Fruit fly (Drosophila melanogaster): ENCODE measurements around the gene CG33946.

Gene CG33946

dm6 chr3L:6184884-6185438 is 35.4 kb upstream of the CG33946 start, which contains the start of the genes D19B and CG43293 (continued):
- TF ChIP-seq CG15336 (GFP tag; IDR thresholded peaks at IDR 0.05): peak; percentile 91
- TF ChIP-seq cyc (GFP tag; optimal IDR thresholded peaks at IDR 0.05): peak; percentile 84
- TF ChIP-seq CG3919 (GFP tag; optimal IDR thresholded peaks at IDR 0.05): peak; percentile 93
- TF ChIP-seq Gug (GFP tag; IDR thresholded peaks at IDR 0.05): peak; percentile 72
- TF ChIP-seq dac (GFP tag; optimal IDR thresholded peaks at IDR 0.05): peak; percentile 85
- TF ChIP-seq Eip93F (GFP tag; optimal IDR thresholded peaks at IDR 0.05): peak; percentile 80
- TF ChIP-seq CG11294 (GFP tag; IDR thresholded peaks at IDR 0.05): peak; percentile 80
- peak; percentile 85 for TF ChIP-seq Met (GFP tag; optimal IDR thresholded peaks at IDR 0.05)
- TF ChIP-seq Lpt (GFP tag; optimal IDR thresholded peaks at IDR 0.05): peak; percentile 85

DNA sequence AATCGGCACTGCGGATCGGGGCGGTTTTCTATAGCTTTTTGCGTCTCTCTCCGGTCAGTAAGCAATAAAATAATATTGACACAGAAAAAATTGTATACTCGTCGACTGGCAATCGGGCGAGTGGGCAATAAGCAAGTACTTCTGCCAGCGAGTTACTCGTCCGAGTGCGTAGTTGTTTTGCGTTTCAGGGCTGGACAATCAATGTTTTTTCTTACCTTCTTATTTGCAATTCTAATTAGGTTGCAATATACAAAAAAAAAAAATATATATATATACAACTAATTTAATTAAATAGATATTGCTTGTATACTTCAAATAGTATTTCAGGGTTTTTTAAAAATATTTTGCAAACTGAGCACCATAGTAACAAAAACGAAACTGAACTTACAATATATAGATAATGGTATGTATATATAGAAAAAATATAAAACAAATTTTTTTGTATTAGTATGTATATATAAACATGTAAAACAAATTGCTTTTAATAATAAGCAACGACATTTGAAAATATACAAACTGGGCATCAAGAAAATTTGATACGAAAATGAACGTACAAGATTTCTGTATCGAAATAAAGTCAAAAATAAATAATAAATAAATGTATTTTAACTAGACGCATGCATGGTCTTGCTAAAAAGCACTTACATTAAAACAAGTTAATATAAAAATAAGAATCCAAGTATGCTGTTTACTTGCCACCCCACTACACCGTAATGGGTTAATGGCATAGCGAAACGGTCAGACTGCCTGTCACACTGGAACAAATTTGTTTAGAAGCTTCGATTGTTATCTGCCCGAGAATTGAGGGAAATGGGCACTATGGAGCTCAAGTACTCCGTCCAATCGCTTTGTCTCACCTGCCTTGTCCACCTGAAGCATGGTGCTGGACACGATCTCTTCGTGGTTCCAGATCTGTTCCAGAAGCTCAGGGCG is 31.1 kb upstream of the CG33946 start, which contains the start of the genes D19A and CG7386:
D19A (minus strand) TSS at position 129 of the 933 bp plus-strand sequence.
CG7386 (plus strand) TSS at position 751 of the 933 bp plus-strand sequence.
- no peak for TF ChIP-seq CG6276 (GFP tag; optimal IDR thresholded peaks at IDR 0.05)
- TF ChIP-seq Hr39 (GFP tag; optimal IDR thresholded peaks at IDR 0.05): peak; percentile 71
- TF ChIP-seq CG10631 (GFP tag; optimal IDR thresholded peaks at IDR 0.05): peak; percentile 58
- TF ChIP-seq CG6792 (GFP tag; optimal IDR thresholded peaks at IDR 0.05): peak; percentile 34
- peak; percentile 17 to 35 for TF ChIP-seq ss (GFP tag; optimal IDR thresholded peaks at IDR 0.05)
- no peak for TF ChIP-seq CG8319 (GFP tag; optimal IDR thresholded peaks at IDR 0.05)
- TF ChIP-seq Hr38 (GFP tag; optimal IDR thresholded peaks at IDR 0.05): no peak
- peak; percentile 46 for TF ChIP-seq Ets21C (GFP tag; optimal IDR thresholded peaks at IDR 0.05)
- TF ChIP-seq acj6 (GFP tag; optimal IDR thresholded peaks at IDR 0.05): peak; percentile 42
- TF ChIP-seq Eip75B (GFP tag; optimal IDR thresholded peaks at IDR 0.05): no peak
- TF ChIP-seq Lpt (GFP tag; optimal IDR thresholded peaks at IDR 0.05): peak; percentile 10
- TF ChIP-seq CG3919 (GFP tag; optimal IDR thresholded peaks at IDR 0.05): peak; percentile 48
- TF ChIP-seq topi (GFP tag; optimal IDR thresholded peaks at IDR 0.05): peak; percentile 50
- TF ChIP-seq pdm3 (GFP tag; optimal IDR thresholded peaks at IDR 0.05): peak; percentile 69
- TF ChIP-seq svp (GFP tag): peak; percentile 89
- TF ChIP-seq eg (GFP tag; IDR thresholded peaks at IDR 0.05): peak; percentile 53; the same call in 2 of the 3 replicates
- no peak for TF ChIP-seq Sox102F (GFP tag; optimal IDR thresholded peaks at IDR 0.05)
- TF ChIP-seq CG11294 (GFP tag; IDR thresholded peaks at IDR 0.05): no peak
- TF ChIP-seq fkh (GFP tag; optimal IDR thresholded peaks at IDR 0.05): peak; percentile 89
- TF ChIP-seq vri (GFP tag; optimal IDR thresholded peaks at IDR 0.05): no peak
- no peak for TF ChIP-seq CG6854 (GFP tag; optimal IDR thresholded peaks at IDR 0.05)
- peak; percentile 69 for TF ChIP-seq CG31627 (GFP tag; optimal IDR thresholded peaks at IDR 0.05)
- peak; percentile 20 for TF ChIP-seq Sox15 (GFP tag; optimal IDR thresholded peaks at IDR 0.05)
- peak; percentile 67 for TF ChIP-seq esn (GFP tag; optimal IDR thresholded peaks at IDR 0.05)
- peak; percentile 25 for TF ChIP-seq CG11762 (GFP tag; optimal IDR thresholded peaks at IDR 0.05; ENCODE audit: insufficient read depth)
- TF ChIP-seq CG16779 (tag; optimal IDR thresholded peaks at IDR 0.05): no peak
- TF ChIP-seq fd85E (GFP tag; optimal IDR thresholded peaks at IDR 0.05): no peak
- peak; percentile 56 for TF ChIP-seq lz (GFP tag; optimal IDR thresholded peaks at IDR 0.05)
- peak; percentile 50 for TF ChIP-seq CG15336 (GFP tag; IDR thresholded peaks at IDR 0.05)
- TF ChIP-seq dac (GFP tag; optimal IDR thresholded peaks at IDR 0.05): no peak
- peak; percentile 25; the same call in 1 of the 3 replicates for TF ChIP-seq CG8119 (GFP tag; IDR thresholded peaks at IDR 0.05)
- no peak for TF ChIP-seq CG10669 (GFP tag; optimal IDR thresholded peaks at IDR 0.05)
- TF ChIP-seq dsx (GFP tag; optimal IDR thresholded peaks at IDR 0.05; ENCODE audit: poor library complexity, severe bottlenecking): peak; percentile 19
- peak; percentile 26 for TF ChIP-seq CG11902 (GFP tag; optimal IDR thresholded peaks at IDR 0.05)
- peak; percentile 46 for TF ChIP-seq cyc (GFP tag; optimal IDR thresholded peaks at IDR 0.05)
- TF ChIP-seq CG4318 (GFP tag; optimal IDR thresholded peaks at IDR 0.05): no peak
- peak; percentile 37 for TF ChIP-seq OdsH (GFP tag; optimal IDR thresholded peaks at IDR 0.05)
- TF ChIP-seq CG32006 (GFP tag; optimal IDR thresholded peaks at IDR 0.05): peak; percentile 56
- TF ChIP-seq CG6808 (GFP tag; optimal IDR thresholded peaks at IDR 0.05): no peak
- peak; percentile 11 for TF ChIP-seq Ets96B (tag; optimal IDR thresholded peaks at IDR 0.05)
- TF ChIP-seq Eip78C (GFP tag): peak; percentile 61
- TF ChIP-seq CG1621 (tag; optimal IDR thresholded peaks at IDR 0.05): peak; percentile 21
- peak; percentile 56 for TF ChIP-seq achi (GFP tag; optimal IDR thresholded peaks at IDR 0.05)

Data from whole organism, prepupa.